Fruit fly (Drosophila melanogaster): Measurements from ENCODE around the gene SdhD.

Gene SdhD

dm6 chr3R:23752728-23753127 lies 7.7 kb downstream of the SdhD start, which contains the start of the genes RanBP3 and Rpt5 (continued):
- TF ChIP-seq CG11085 (GFP tag; IDR thresholded peaks at IDR 0.05), result peak; percentile 66
- TF ChIP-seq stwl (tag; optimal IDR thresholded peaks at IDR 0.05), result peak; percentile 93
- peak; percentile 98 for TF ChIP-seq CG10267 (tag; optimal IDR thresholded peaks at IDR 0.05)
- TF ChIP-seq D19B (GFP tag; optimal IDR thresholded peaks at IDR 0.05), result peak; percentile 8
- peak; percentile 88 for TF ChIP-seq CG13287 (GFP tag; IDR thresholded peaks at IDR 0.05; ENCODE audit: partially characterized antibody)
- peak; percentile 34 for TF ChIP-seq Chrac-16 (GFP tag; optimal IDR thresholded peaks at IDR 0.05)
- TF ChIP-seq CG14441 (GFP tag; IDR thresholded peaks at IDR 0.05), result peak; percentile 44; the same call in 1 of the 2 replicates
- peak; percentile 90 for TF ChIP-seq Bgb (GFP tag; IDR thresholded peaks at IDR 0.05; ENCODE audit: partially characterized antibody)
- peak; percentile 31 for TF ChIP-seq CG4282 (GFP tag; optimal IDR thresholded peaks at IDR 0.05)
- no peak for TF ChIP-seq unpg (GFP tag; optimal IDR thresholded peaks at IDR 0.05)
- TF ChIP-seq dpn (GFP tag; optimal IDR thresholded peaks at IDR 0.05), result peak; percentile 62 to 78
- peak; percentile 36; the same call in 1 of the 4 replicates for TF ChIP-seq Gug (GFP tag; IDR thresholded peaks at IDR 0.05)
- TF ChIP-seq CG31365 (tag; optimal IDR thresholded peaks at IDR 0.05), result no peak
- TF ChIP-seq abd-A (tag; optimal IDR thresholded peaks at IDR 0.05), result no peak
- no peak for TF ChIP-seq Doc2 (GFP tag; IDR thresholded peaks at IDR 0.05)
- TF ChIP-seq CG12744 (GFP tag; optimal IDR thresholded peaks at IDR 0.05), result peak; percentile 41
- TF ChIP-seq CG9817 (tag; optimal IDR thresholded peaks at IDR 0.05), result peak; percentile 38
- TF ChIP-seq cg (GFP tag; optimal IDR thresholded peaks at IDR 0.05), result no peak
- TF ChIP-seq Fer1 (GFP tag; optimal IDR thresholded peaks at IDR 0.05), result peak; percentile 65
- 0 out of 2 replicates have a peak, but pooled peaks have one; percentile 9 for TF ChIP-seq Ptx1 (GFP tag; IDR thresholded peaks at IDR 0.05)
- TF ChIP-seq CG13894 (tag; optimal IDR thresholded peaks at IDR 0.05), result no peak
- TF ChIP-seq Dip3 (GFP tag; optimal IDR thresholded peaks at IDR 0.05), result peak; percentile 69
- TF ChIP-seq Optix (GFP tag; IDR thresholded peaks at IDR 0.05), result no peak
- TF ChIP-seq CG34224 (GFP tag; IDR thresholded peaks at IDR 0.05; ENCODE audit: partially characterized antibody), result peak; percentile 92
- peak; percentile 66 for TF ChIP-seq Doc3 (GFP tag; IDR thresholded peaks at IDR 0.05; ENCODE audit: partially characterized antibody)
- peak; percentile 6 for TF ChIP-seq Camta (GFP tag; optimal IDR thresholded peaks at IDR 0.05)
- peak; percentile 76 for TF ChIP-seq zen2 (GFP tag; IDR thresholded peaks at IDR 0.05; ENCODE audit: partially characterized antibody)
- TF ChIP-seq CG6254 (GFP tag; optimal IDR thresholded peaks at IDR 0.05), result no peak
- no peak for TF ChIP-seq CG11696 (GFP tag; IDR thresholded peaks at IDR 0.05)
- TF ChIP-seq ttk (GFP tag; IDR thresholded peaks at IDR 0.05), result no peak; the same call in 1 of the 2 replicates
- no peak for TF ChIP-seq CG5953 (GFP tag; IDR thresholded peaks at IDR 0.05)
- no peak for TF ChIP-seq klu (GFP tag; IDR thresholded peaks at IDR 0.05)
- TF ChIP-seq peb (GFP tag; IDR thresholded peaks at IDR 0.05), result 0 out of 2 replicates have a peak, but pooled peaks have one; percentile 33
- TF ChIP-seq CG6175 (GFP tag; IDR thresholded peaks at IDR 0.05), result no peak; the same call in 2 of the 3 replicates
- TF ChIP-seq dati (GFP tag; IDR thresholded peaks at IDR 0.05), result no peak
- TF ChIP-seq Rfx (GFP tag; IDR thresholded peaks at IDR 0.05), result peak; percentile 83
- peak in 1 of 2 experiments; percentile 28 for TF ChIP-seq crp (GFP tag; optimal IDR thresholded peaks at IDR 0.05)
- no peak for TF ChIP-seq CG18764 (GFP tag; optimal IDR thresholded peaks at IDR 0.05)
- TF ChIP-seq tna (GFP tag; IDR thresholded peaks at IDR 0.05; ENCODE audit: partially characterized antibody), result peak; percentile 74
- 0 out of 3 replicates have a peak, but pooled peaks have one; percentile 42 for TF ChIP-seq CG11695 (GFP tag; IDR thresholded peaks at IDR 0.05)
- peak; percentile 31 for TF ChIP-seq CG4424 (GFP tag; optimal IDR thresholded peaks at IDR 0.05)
- peak; percentile 55 for TF ChIP-seq Xbp1 (GFP tag; optimal IDR thresholded peaks at IDR 0.05)
- peak; percentile 26 for TF ChIP-seq CG8944 (GFP tag; optimal IDR thresholded peaks at IDR 0.05)
- no peak for TF ChIP-seq Hr78 (GFP tag; optimal IDR thresholded peaks at IDR 0.05)
- TF ChIP-seq tin (GFP tag; optimal IDR thresholded peaks at IDR 0.05), result peak; percentile 67
- TF ChIP-seq CG6683 (GFP tag; optimal IDR thresholded peaks at IDR 0.05), result peak; percentile 33
- TF ChIP-seq CG2889 (GFP tag; IDR thresholded peaks at IDR 0.05), result no peak
- TF ChIP-seq Ssrp (tag; optimal IDR thresholded peaks at IDR 0.05), result no peak
- no peak for TF ChIP-seq CG10431 (GFP tag; optimal IDR thresholded peaks at IDR 0.05)
- TF ChIP-seq CG10543 (GFP tag; optimal IDR thresholded peaks at IDR 0.05), result no peak

All from whole organism, embryonic.